Fruit fly (Drosophila melanogaster) whole organism, embryonic: ENCODE measurements around the gene wry.

Source experiments
- CG31224 ChIP-seq: fragments of 200-800 bp; sonication (Bioruptor generic); IDR thresholded peaks from 2 replicates; pipeline ENCODE4 v1.3.6; 2022; ENCODE audit warnings: missing biosample characterization, missing genetic modification characterization
- Dbx ChIP-seq: fragments of 200-800 bp; sonication (Bioruptor generic); IDR thresholded peaks from 3 replicates; pipeline ENCODE4 v1.3.6; 2022; ENCODE audit warnings: missing biosample characterization, missing genetic modification characterization
- ci ChIP-seq: fragments of 200-800 bp; sonication (Bioruptor generic); IDR thresholded peaks from 3 replicates; pipeline ENCODE4 v1.3.6; 2022; ENCODE audit warnings: missing biosample characterization, missing genetic modification characterization
- nom ChIP-seq: fragments of 200-800 bp; sonication (Bioruptor generic); optimal IDR thresholded peaks from 2 replicates; lab custom pipeline; 2017; ENCODE audit warnings: missing biosample characterization, missing genetic modification characterization, mild to moderate bottlenecking, moderate library complexity, missing genetic modification reagents

- TF ChIP-seq CG31224 (GFP tag; lab: Robert Waterston, UW) (no peak), nom (GFP tag; lab: Kevin White, UChicago) (no peak), Dbx (GFP tag; lab: Robert Waterston, UW) (no peak), ci (no peak)
Observed at dm6 chr2L:1790261-1790660, 46.1 kb upstream of the wry start, which contains the start of gene Gr22d.
